Fruit fly (Drosophila melanogaster) whole organism, embryonic: Measurements from ENCODE around the gene Mkp3.
A peak's percentile ranks its signal among the peaks of the same experiment; 100 is the strongest.

ENCODE experiments used
- Adf1 ChIP-seq: fragments of 200-800 bp; sonication (Bioruptor generic); IDR thresholded peaks from 2 replicates; pipeline ENCODE4 v1.3.6; 2022; ENCODE audit warnings: missing biosample characterization, missing genetic modification characterization
- Aef1 ChIP-seq: fragments of 200-800 bp; sonication (Bioruptor generic); IDR thresholded peaks from 3 replicates; pipeline ENCODE4 v1.3.6; 2022; ENCODE audit warnings: missing biosample characterization, missing genetic modification characterization
- BtbVII ChIP-seq: fragments of 200-800 bp; sonication (Bioruptor generic); optimal IDR thresholded peaks from 3 replicates; lab custom pipeline; 2017; ENCODE audit warnings: missing biosample characterization, mild to moderate bottlenecking, missing genetic modification characterization
- Bteb2 ChIP-seq: fragments of 200-800 bp; sonication (Bioruptor generic); optimal IDR thresholded peaks from 2 replicates; lab custom pipeline; 2016; ENCODE audit warnings: missing biosample characterization, missing genetic modification characterization
- CG10366 ChIP-seq: fragments of 200-800 bp; sonication (Bioruptor generic); IDR thresholded peaks from 2 replicates; pipeline ENCODE4 v1.3.6; 2022; ENCODE audit warnings: missing biosample characterization, missing genetic modification characterization
- CG11093 ChIP-seq: fragments of 200-800 bp; sonication (Bioruptor generic); IDR thresholded peaks from 3 replicates; pipeline ENCODE4 v1.3.6; 2022; ENCODE audit warnings: missing biosample characterization, missing genetic modification characterization
- CG11456 ChIP-seq: fragments of 200-800 bp; sonication (Bioruptor generic); IDR thresholded peaks from 3 replicates; pipeline ENCODE4 v1.3.6; 2022; ENCODE audit warnings: missing biosample characterization, missing genetic modification characterization
- CG1233 ChIP-seq: fragments of 200-800 bp; sonication (Bioruptor generic); optimal IDR thresholded peaks from 4 replicates; lab custom pipeline; 2018; ENCODE audit warnings: missing biosample characterization, mild to moderate bottlenecking, missing genetic modification characterization
- CG13894 ChIP-seq: fragments of 200-800 bp; sonication (Bioruptor generic); optimal IDR thresholded peaks from 3 replicates; lab custom pipeline; 2018; ENCODE audit warnings: missing biosample characterization, mild to moderate bottlenecking, missing genetic modification characterization, moderate library complexity
- CG1529 ChIP-seq: fragments of 200-800 bp; sonication (Bioruptor generic); optimal IDR thresholded peaks from 3 replicates; lab custom pipeline; 2018; ENCODE audit warnings: missing biosample characterization, missing genetic modification characterization
- CG15601 ChIP-seq: fragments of 200-800 bp; sonication (Bioruptor generic); optimal IDR thresholded peaks from 3 replicates; lab custom pipeline; 2019; ENCODE audit warnings: missing biosample characterization, mild to moderate bottlenecking, missing genetic modification characterization, moderate library complexity
- CG16813 ChIP-seq: fragments of 200-800 bp; sonication (Bioruptor generic); IDR thresholded peaks from 3 replicates; pipeline ENCODE4 v1.3.6; 2022; ENCODE audit warnings: missing biosample characterization, missing genetic modification characterization; ENCODE audit not compliant: partially characterized antibody
- CG17359 ChIP-seq: fragments of 200-800 bp; sonication (Bioruptor generic); optimal IDR thresholded peaks from 3 replicates; lab custom pipeline; 2018; ENCODE audit warnings: missing biosample characterization, mild to moderate bottlenecking, missing genetic modification characterization, moderate library complexity
- CG1832 ChIP-seq: fragments of 200-800 bp; sonication (Bioruptor generic); optimal IDR thresholded peaks from 2 replicates; lab custom pipeline; 2017; ENCODE audit warnings: missing biosample characterization, mild to moderate bottlenecking, missing genetic modification characterization, inconsistent platforms
- CG2120 ChIP-seq: fragments of 200-800 bp; sonication (Bioruptor generic); optimal IDR thresholded peaks from 3 replicates; lab custom pipeline; 2016; ENCODE audit warnings: missing biosample characterization, missing genetic modification characterization
- CG31441 ChIP-seq: fragments of 200-800 bp; sonication (Bioruptor generic); IDR thresholded peaks from 2 replicates; pipeline ENCODE4 v1.3.6; 2022; ENCODE audit warnings: missing biosample characterization, missing genetic modification characterization
- CG6272 ChIP-seq: fragments of 200-800 bp; sonication (Bioruptor generic); IDR thresholded peaks from 2 replicates; pipeline ENCODE4 v1.3.6; 2022; ENCODE audit warnings: missing biosample characterization, missing genetic modification characterization
- CG7839 ChIP-seq: fragments of 200-800 bp; sonication (Bioruptor generic); optimal IDR thresholded peaks from 3 replicates; lab custom pipeline; 2018; ENCODE audit warnings: missing biosample characterization, mild to moderate bottlenecking, missing genetic modification characterization, moderate library complexity
- CG8478 ChIP-seq: fragments of >200 bp; optimal IDR thresholded peaks from 2 replicates; lab custom pipeline; 2018
- CG9727 ChIP-seq: fragments of 200-800 bp; sonication (Bioruptor generic); optimal IDR thresholded peaks from 3 replicates; lab custom pipeline; 2017; ENCODE audit warnings: missing biosample characterization, mild to moderate bottlenecking, missing genetic modification characterization
- CG9817 ChIP-seq: fragments of 200-800 bp; sonication (Bioruptor generic); optimal IDR thresholded peaks from 2 replicates; lab custom pipeline; 2018; ENCODE audit warnings: missing biosample characterization, mild to moderate bottlenecking, missing genetic modification characterization, moderate library complexity
- D19A ChIP-seq: fragments of 200-800 bp; optimal IDR thresholded peaks from 3 replicates; lab custom pipeline; 2019; ENCODE audit warnings: missing biosample characterization, mild to moderate bottlenecking, missing genetic modification characterization, moderate library complexity
- Dp ChIP-seq: fragments of 200-800 bp; sonication (Bioruptor generic); optimal IDR thresholded peaks from 2 replicates; lab custom pipeline; 2018; ENCODE audit warnings: missing biosample characterization, mild to moderate bottlenecking, missing genetic modification characterization, moderate library complexity
- HHEX ChIP-seq: fragments of 200-800 bp; sonication (Bioruptor generic); optimal IDR thresholded peaks from 3 replicates; lab custom pipeline; 2017; ENCODE audit warnings: missing biosample characterization, mild to moderate bottlenecking, missing genetic modification characterization, missing genetic modification reagents
- Hmx ChIP-seq: fragments of 200-800 bp; sonication (Bioruptor generic); optimal IDR thresholded peaks from 2 replicates; lab custom pipeline; 2016; ENCODE audit warnings: missing biosample characterization, missing genetic modification characterization
- MESR4 ChIP-seq: fragments of 200-800 bp; sonication (Bioruptor generic); optimal IDR thresholded peaks from 2 replicates; lab custom pipeline; 2018; ENCODE audit warnings: missing biosample characterization, mild to moderate bottlenecking, missing genetic modification characterization, moderate library complexity
- Sox100B ChIP-seq: fragments of 200-800 bp; sonication (Bioruptor generic); optimal IDR thresholded peaks from 3 replicates; lab custom pipeline; 2018; ENCODE audit warnings: missing biosample characterization, mild to moderate bottlenecking, missing genetic modification characterization
- al ChIP-seq: fragments of 200-800 bp; sonication (Bioruptor generic); IDR thresholded peaks from 2 replicates; pipeline ENCODE4 v1.3.6; 2022; ENCODE audit warnings: missing biosample characterization, missing genetic modification characterization
- ase ChIP-seq: fragments of 200-800 bp; sonication (Bioruptor generic); IDR thresholded peaks from 3 replicates; pipeline ENCODE4 v1.3.6; 2022; ENCODE audit warnings: missing biosample characterization, missing genetic modification characterization
- bcd ChIP-seq: fragments of 200-800 bp; sonication (Bioruptor generic); optimal IDR thresholded peaks from 2 replicates; lab custom pipeline; 2017; ENCODE audit warnings: missing biosample characterization, mild to moderate bottlenecking, missing genetic modification characterization
- danr ChIP-seq: fragments of 200-800 bp; sonication (Bioruptor generic); IDR thresholded peaks from 2 replicates; pipeline ENCODE4 v1.3.6; 2022; ENCODE audit warnings: missing biosample characterization, missing genetic modification characterization
- dpn ChIP-seq, 2 experiments: fragments of 200-800 bp; sonication (Bioruptor generic); optimal IDR thresholded peaks; 3 replicates each; lab custom pipeline; 2016; ENCODE audit warnings: missing biosample characterization in 2 of 2, missing genetic modification characterization in 2 of 2
- esg ChIP-seq: fragments of 200-800 bp; sonication (Bioruptor generic); conservative IDR thresholded peaks from 2 replicates; pipeline ENCODE4 v1.3.6; 2022; ENCODE audit warnings: missing biosample characterization, missing genetic modification characterization
- eve ChIP-seq, 2 experiments: fragments of >200 bp; optimal IDR thresholded peaks; 2 replicates each; lab custom pipeline; 2017; ENCODE audit warnings: missing biosample characterization in 2 of 2, missing genetic modification characterization in 2 of 2
- gem ChIP-seq: fragments of 200-800 bp; sonication (Bioruptor generic); optimal IDR thresholded peaks from 2 replicates; lab custom pipeline; 2019; ENCODE audit warnings: missing biosample characterization, mild to moderate bottlenecking, missing genetic modification characterization, moderate library complexity
- grn ChIP-seq: fragments of 200-800 bp; sonication (Bioruptor generic); optimal IDR thresholded peaks from 3 replicates; lab custom pipeline; 2017; ENCODE audit warnings: missing biosample characterization, missing genetic modification characterization
- lmd ChIP-seq: fragments of 200-800 bp; sonication (Bioruptor generic); IDR thresholded peaks from 2 replicates; pipeline ENCODE4 v1.3.6; 2022; ENCODE audit warnings: missing biosample characterization, missing genetic modification characterization
- pan ChIP-seq, 4 experiments: fragments of >200 bp in 3 of 4; fragments of 200-800 bp in 1 of 4; sonication (Bioruptor generic) in 1 of 4; optimal IDR thresholded peaks in 3 of 4; IDR thresholded peaks in 1 of 4; 2 replicates each; pipeline versions ENCODE4 v1.3.6 to Lab custom; 2017 to 2022; ENCODE audit warnings: missing biosample characterization in 2 of 4, missing genetic modification characterization in 2 of 4, mixed read lengths in 1 of 4
- phol ChIP-seq: fragments of 200-800 bp; sonication (Bioruptor generic); optimal IDR thresholded peaks from 3 replicates; lab custom pipeline; 2018; ENCODE audit warnings: missing biosample characterization, mild to moderate bottlenecking, missing genetic modification characterization, moderate library complexity
- psq ChIP-seq: fragments of 200-800 bp; sonication (Bioruptor generic); optimal IDR thresholded peaks from 2 replicates; lab custom pipeline; 2017; ENCODE audit warnings: missing biosample characterization, missing genetic modification characterization
- row ChIP-seq: fragments of 200-800 bp; sonication (Bioruptor generic); IDR thresholded peaks from 3 replicates; pipeline ENCODE4 v1.3.6; 2022; ENCODE audit warnings: missing biosample characterization, missing genetic modification characterization
- sc ChIP-seq, 3 experiments: fragments of >200 bp in 2 of 3; fragments of 200-800 bp in 1 of 3; sonication (Bioruptor generic) in 1 of 3; optimal IDR thresholded peaks; 2 replicates in 2 of 3; 3 replicates in 1 of 3; lab custom pipeline; 2017; ENCODE audit warnings: mild to moderate bottlenecking in 1 of 3, missing biosample characterization in 1 of 3, missing genetic modification characterization in 1 of 3, missing genetic modification reagents in 1 of 3
- slbo ChIP-seq: fragments of 200-800 bp; sonication (Bioruptor generic); IDR thresholded peaks from 2 replicates; pipeline ENCODE4 v1.3.6; 2022; ENCODE audit warnings: missing biosample characterization, missing genetic modification characterization
- vfl ChIP-seq: fragments of 200-800 bp; sonication (Bioruptor generic); optimal IDR thresholded peaks from 2 replicates; lab custom pipeline; 2016; ENCODE audit warnings: missing biosample characterization, missing genetic modification characterization

Gene Mkp3

dm6 chr3L:19087369-19088275, 1.4 kb upstream of the Mkp3 start (continued):
- TF ChIP-seq eve (GFP tag; optimal IDR thresholded peaks at IDR 0.05; lab: Kevin White, UChicago) (no peak), CG7839 (tag; lab: Kevin White, UChicago) (peak; percentile 65), Aef1 (GFP tag; lab: Robert Waterston, UW) (no peak), CG13894 (tag; lab: Kevin White, UChicago) (peak; percentile 88), psq (no peak), CG31441 (GFP tag; lab: Robert Waterston, UW) (peak; percentile 65), Sox100B (peak; percentile 44), CG10366 (GFP tag; lab: Robert Waterston, UW) (no peak), grn (GFP tag; lab: Kevin White, UChicago) (no peak), CG1832 (GFP tag; lab: Kevin White, UChicago) (peak; percentile 12), Hmx (no peak), pan (optimal IDR thresholded peaks at IDR 0.05; lab: Kevin White, UChicago) (no peak), pan (GFP tag; optimal IDR thresholded peaks at IDR 0.05 in 1 of 2, IDR thresholded peaks at IDR 0.05 in 1 of 2) (peak in 1 of 2 experiments; percentile 44), CG15601 (tag; lab: Kevin White, UChicago) (peak; percentile 1), Dp (GFP tag; lab: Kevin White, UChicago) (no peak), sc (optimal IDR thresholded peaks at IDR 0.05; lab: Kevin White, UChicago) (no peak), sc (GFP tag; optimal IDR thresholded peaks at IDR 0.05; lab: Kevin White, UChicago) (peak; percentile 6), BtbVII (GFP tag; lab: Kevin White, UChicago) (peak; percentile 39), dpn (GFP tag; optimal IDR thresholded peaks at IDR 0.05; lab: Kevin White, UChicago) (peak in 1 of 2 experiments; percentile 11), CG8478 (no peak), CG1233 (GFP tag; lab: Kevin White, UChicago) (peak; percentile 33), danr (GFP tag; lab: Robert Waterston, UW) (no peak), row (GFP tag; lab: Robert Waterston, UW) (peak; percentile 30; the same call in 1 of the 3 replicates), ase (GFP tag; lab: Robert Waterston, UW) (0 out of 3 replicates have a peak, but pooled peaks have one; percentile 18), CG9727 (GFP tag; lab: Kevin White, UChicago) (peak; percentile 52), slbo (GFP tag; lab: Robert Waterston, UW) (0 out of 2 replicates have a peak, but pooled peaks have one; percentile 17), vfl (no peak), HHEX (GFP tag; lab: Kevin White, UChicago) (peak; percentile 36), CG2120 (GFP tag; lab: Kevin White, UChicago) (peak; percentile 31), Adf1 (GFP tag; lab: Robert Waterston, UW) (peak; percentile 28; the same call in 1 of the 2 replicates), bcd (GFP tag; lab: Kevin White, UChicago) (peak; percentile 17), MESR4 (GFP tag; lab: Kevin White, UChicago) (no peak), CG16813 (GFP tag; lab: Robert Waterston, UW) (no peak), Bteb2 (GFP tag; lab: Kevin White, UChicago) (no peak), CG11093 (no peak), lmd (GFP tag; lab: Robert Waterston, UW) (0 out of 2 replicates have a peak, but pooled peaks have one; percentile 41), CG9817 (peak; percentile 4), CG1529 (no peak), D19A (tag; lab: Kevin White, UChicago) (peak; percentile 16), CG6272 (GFP tag; lab: Robert Waterston, UW) (no peak), gem (peak; percentile 77), al (GFP tag; lab: Robert Waterston, UW) (no peak), CG11456 (GFP tag; lab: Robert Waterston, UW) (no peak), esg (GFP tag; lab: Robert Waterston, UW) (peak; percentile 17; the same call in 1 of the 2 replicates), phol (tag; lab: Kevin White, UChicago) (peak; percentile 46), CG17359 (tag; lab: Kevin White, UChicago) (peak; percentile 31)
